Worm (Caenorhabditis elegans): ENCODE data around the gene msi-1.

Gene msi-1

ce11 chrIII:4018591-4019580, 42.7 kb upstream of the msi-1 start (continued):
- TF ChIP-seq lir-3 (tag; optimal IDR thresholded peaks at IDR 0.05; ENCODE audit: poor library complexity) (no peak), xbp-1 (tag; optimal IDR thresholded peaks at IDR 0.05) (no peak), lin-14 (GFP tag; optimal IDR thresholded peaks at IDR 0.05) (peak; percentile 93), C16A3.4 (tag; optimal IDR thresholded peaks at IDR 0.05) (no peak), zip-4 (GFP tag; optimal IDR thresholded peaks at IDR 0.05) (no peak), lin-39 (tag; optimal IDR thresholded peaks at IDR 0.05) (no peak), nhr-84 (tag; optimal IDR thresholded peaks at IDR 0.05) (no peak), vab-15 (tag; optimal IDR thresholded peaks at IDR 0.05) (no peak), nhr-19 (GFP tag; conservative IDR thresholded peaks at IDR 0.05) (no peak), nhr-237 (tag; optimal IDR thresholded peaks at IDR 0.05) (no peak), egl-27 (tag; optimal IDR thresholded peaks at IDR 0.05) (no peak), unc-86 (tag; optimal IDR thresholded peaks at IDR 0.05) (no peak), C34B4.2 (tag; optimal IDR thresholded peaks at IDR 0.05) (no peak), ztf-4 (tag; optimal IDR thresholded peaks at IDR 0.05) (no peak), nhr-90 (tag; optimal IDR thresholded peaks at IDR 0.05; ENCODE audit: poor library complexity) (no peak), efl-1 (optimal IDR thresholded peaks at IDR 0.05) (peak in 1 of 2 experiments; percentile 20), efl-1 (GFP tag; optimal IDR thresholded peaks at IDR 0.05 in 1 of 2) (peak; percentile 13 to 62), dsc-1 (tag; optimal IDR thresholded peaks at IDR 0.05) (no peak), nhr-20 (tag; optimal IDR thresholded peaks at IDR 0.05) (peak; percentile 6), C04F5.9 (tag; optimal IDR thresholded peaks at IDR 0.05) (no peak), ceh-82 (tag; optimal IDR thresholded peaks at IDR 0.05) (peak in 1 of 3 experiments; percentile 19), tlp-1 (tag; optimal IDR thresholded peaks at IDR 0.05) (no peak), tbx-2 (tag; optimal IDR thresholded peaks at IDR 0.05) (no peak), mef-2 (tag; optimal IDR thresholded peaks at IDR 0.05) (no peak), alr-1 (tag; optimal IDR thresholded peaks at IDR 0.05; ENCODE audit: borderline replicate concordance) (no peak), unc-62 (GFP tag; optimal IDR thresholded peaks at IDR 0.05) (no peak), aha-1 (tag; optimal IDR thresholded peaks at IDR 0.05) (no peak), ama-1 (optimal IDR thresholded peaks at IDR 0.05) (no peak), jun-1 (tag; optimal IDR thresholded peaks at IDR 0.05) (no peak), lin-13 (GFP tag; optimal IDR thresholded peaks at IDR 0.05) (no peak), rnt-1 (tag; optimal IDR thresholded peaks at IDR 0.05) (peak; percentile 38), irx-1 (tag; optimal IDR thresholded peaks at IDR 0.05) (peak; percentile 7), ceh-88 (GFP tag; IDR thresholded peaks at IDR 0.05) (no peak), nhr-76 (tag; optimal IDR thresholded peaks at IDR 0.05) (no peak), lin-35 (GFP tag; optimal IDR thresholded peaks at IDR 0.05) (peak in 1 of 2 experiments; percentile 2), sptf-1 (tag; optimal IDR thresholded peaks at IDR 0.05) (no peak), grh-1 (GFP tag; IDR thresholded peaks at IDR 0.05) (no peak), elt-2 (tag; optimal IDR thresholded peaks at IDR 0.05) (peak; percentile 22), ces-1 (GFP tag; optimal IDR thresholded peaks at IDR 0.05) (no peak), lsy-2 (tag; optimal IDR thresholded peaks at IDR 0.05) (peak; percentile 4 to 37), aly-2 (tag; optimal IDR thresholded peaks at IDR 0.05) (no peak)

- TF ChIP-seq ets-5 (GFP tag; IDR thresholded peaks at IDR 0.05) (no peak), tbx-2 (tag; optimal IDR thresholded peaks at IDR 0.05) (peak; percentile 46), hlh-17 (GFP tag; optimal IDR thresholded peaks at IDR 0.05; ENCODE audit: borderline replicate concordance) (no peak), hpl-2 (GFP tag; optimal IDR thresholded peaks at IDR 0.05) (peak; percentile 60), snu-23 (GFP tag; optimal IDR thresholded peaks at IDR 0.05) (peak; percentile 37), nhr-19 (GFP tag; conservative IDR thresholded peaks at IDR 0.05) (no peak), nhr-85 (tag) (peak; percentile 65), alr-1 (tag; optimal IDR thresholded peaks at IDR 0.05; ENCODE audit: borderline replicate concordance) (no peak), pag-3 (tag; optimal IDR thresholded peaks at IDR 0.05; ENCODE audit: borderline replicate concordance, insufficient read depth) (no peak), C04F5.9 (tag; optimal IDR thresholded peaks at IDR 0.05) (no peak), sptf-1 (tag; optimal IDR thresholded peaks at IDR 0.05) (no peak), nhr-11 (tag; optimal IDR thresholded peaks at IDR 0.05) (no peak), elt-2 (tag; optimal IDR thresholded peaks at IDR 0.05) (no peak), mef-2 (tag; optimal IDR thresholded peaks at IDR 0.05) (no peak), zag-1 (tag; optimal IDR thresholded peaks at IDR 0.05) (peak; percentile 24), fos-1 (tag; optimal IDR thresholded peaks at IDR 0.05) (no peak), nhr-237 (tag; optimal IDR thresholded peaks at IDR 0.05) (peak; percentile 10), ztf-4 (tag; optimal IDR thresholded peaks at IDR 0.05) (no peak), fkh-8 (tag; optimal IDR thresholded peaks at IDR 0.05) (peak; percentile 81), ceh-90 (tag; optimal IDR thresholded peaks at IDR 0.05) (peak; percentile 25)
These were observed 41.9 kb upstream of the msi-1 start for ce11 chrIII:4018095-4018498.

Data from whole organism, L1 larva.